Worm (Caenorhabditis elegans) whole organism, L4/young adult: Measurements from ENCODE around the gene F28A10.4.
"Not testable (repeated sequence)": the region's sequence is repeated elsewhere in the genome, so short reads cannot be mapped to it uniquely, and the experiment has no call there.

Experiments used
- W03F9.2 ChIP-seq: fragments of 150-350 bp; optimal IDR thresholded peaks from 2 replicates; lab custom pipeline; 2014; ENCODE audit warnings: missing biosample characterization, missing genetic modification characterization
- him-1 ChIP-seq: sonication (generic microtip); optimal IDR thresholded peaks from 2 replicates; lab custom pipeline; 2016; ENCODE audit warnings: missing genotype, missing genetic modification reagents, missing genetic modification characterization, missing compliant biosample characterization

- not testable (repeated sequence) for TF ChIP-seq him-1, W03F9.2 (tag; lab: Kevin White, UChicago)
Measured at ce11 chrII:822730-823129, 21.3 kb upstream of the F28A10.4 start, which contains the start of gene msrp-4.
